Worm (Caenorhabditis elegans) whole organism, L1 larva: ENCODE data around the gene rga-1.

ENCODE experiments used
- C04F5.9 ChIP-seq: sonication (generic microtip); optimal IDR thresholded peaks from 2 replicates; lab custom pipeline; 2016; ENCODE audit warnings: missing genetic modification characterization, missing compliant biosample characterization
- C34B4.2 ChIP-seq: sonication (generic microtip); optimal IDR thresholded peaks from 2 replicates; lab custom pipeline; 2017; ENCODE audit warnings: mild to moderate bottlenecking, missing genetic modification characterization, missing compliant biosample characterization
- aha-1 ChIP-seq: fragments of 150-350 bp; optimal IDR thresholded peaks from 2 replicates; lab custom pipeline; 2014; ENCODE audit warnings: missing biosample characterization, missing genetic modification characterization
- alr-1 ChIP-seq: fragments of 200-800 bp; sonication (Bioruptor generic); optimal IDR thresholded peaks from 2 replicates; lab custom pipeline; 2018; ENCODE audit warnings: borderline replicate concordance, mild to moderate bottlenecking, missing genetic modification characterization, missing compliant biosample characterization
- ama-1 ChIP-seq: fragments of 150-350 bp; optimal IDR thresholded peaks from 2 replicates; lab custom pipeline; 2014
- blmp-1 ChIP-seq: fragments of 150-350 bp; optimal IDR thresholded peaks from 2 replicates; lab custom pipeline; 2014; ENCODE audit warnings: missing biosample characterization, missing genetic modification characterization
- ceh-90 ChIP-seq: sonication (generic microtip); optimal IDR thresholded peaks from 2 replicates; lab custom pipeline; 2016; ENCODE audit warnings: missing genetic modification characterization, missing compliant biosample characterization
- ces-1 ChIP-seq: fragments of 150-350 bp; optimal IDR thresholded peaks from 2 replicates; lab custom pipeline; 2014; ENCODE audit warnings: missing biosample characterization, missing genetic modification reagents, missing genetic modification characterization
- dpl-1 ChIP-seq, 3 experiments: fragments of 150-350 bp in 2 of 3; sonication (generic microtip) in 1 of 3; optimal IDR thresholded peaks; 2 replicates each; lab custom pipeline; 2014 to 2017; ENCODE audit warnings: missing biosample characterization in 3 of 3, missing genetic modification characterization in 3 of 3, missing genetic modification reagents in 3 of 3
- dsc-1 ChIP-seq: sonication (generic microtip); optimal IDR thresholded peaks from 2 replicates; lab custom pipeline; 2016; ENCODE audit warnings: mild to moderate bottlenecking, missing genetic modification characterization, missing compliant biosample characterization
- efl-1 ChIP-seq, 4 experiments: fragments of 150-350 bp; optimal IDR thresholded peaks in 3 of 4; peaks in 1 of 4; 1 replicate in 1 of 4; 2 replicates in 3 of 4; lab custom pipeline; 2014; ENCODE audit warnings: missing biosample characterization in 2 of 4, missing genetic modification characterization in 2 of 4, missing genetic modification reagents in 2 of 4
- egl-13 ChIP-seq: sonication (generic microtip); optimal IDR thresholded peaks from 2 replicates; lab custom pipeline; 2016; ENCODE audit warnings: missing genotype, missing genetic modification reagents, missing genetic modification characterization, missing compliant biosample characterization
- egl-27 ChIP-seq, 2 experiments: fragments of 150-350 bp in 1 of 2; sonication (generic microtip); optimal IDR thresholded peaks; 3 replicates each; lab custom pipeline; 2017 to 2018; ENCODE audit warnings: missing biosample characterization in 2 of 2, missing genetic modification characterization in 2 of 2, missing genetic modification reagents in 2 of 2
- elt-3 ChIP-seq, 6 experiments: fragments of 150-350 bp in 1 of 6; sonication (generic microtip); optimal IDR thresholded peaks; 2 replicates each; lab custom pipeline; 2017 to 2018; ENCODE audit warnings: missing biosample characterization in 6 of 6, missing genetic modification characterization in 6 of 6, inconsistent platforms in 1 of 6
- ets-5 ChIP-seq: fragments of 200-800 bp; sonication (Bioruptor generic); IDR thresholded peaks from 2 replicates; pipeline ENCODE4 v1.3.6; 2022; ENCODE audit warnings: missing genetic modification characterization, missing compliant biosample characterization
- fkh-10 ChIP-seq: sonication (generic microtip); optimal IDR thresholded peaks from 2 replicates; lab custom pipeline; 2017; ENCODE audit warnings: missing biosample characterization, missing genetic modification reagents, missing genetic modification characterization
- fkh-4 ChIP-seq: sonication (generic microtip); optimal IDR thresholded peaks from 2 replicates; lab custom pipeline; 2016; ENCODE audit warnings: missing compliant biosample characterization, missing genetic modification characterization, borderline replicate concordance
- grh-1 ChIP-seq: fragments of 200-800 bp; sonication (Bioruptor generic); IDR thresholded peaks from 2 replicates; pipeline ENCODE4 v1.3.6; 2022; ENCODE audit warnings: missing genetic modification reagents, missing genetic modification characterization, missing compliant biosample characterization
- hlh-17 ChIP-seq: fragments of 200-800 bp; sonication (Bioruptor generic); optimal IDR thresholded peaks from 2 replicates; lab custom pipeline; 2018; ENCODE audit warnings: missing genetic modification characterization, mild to moderate bottlenecking, missing compliant biosample characterization, moderate library complexity, borderline replicate concordance
- hpl-2 ChIP-seq: fragments of 150-350 bp; optimal IDR thresholded peaks from 2 replicates; lab custom pipeline; 2014; ENCODE audit warnings: missing biosample characterization, missing genetic modification reagents, missing genetic modification characterization
- irx-1 ChIP-seq: sonication (generic microtip); optimal IDR thresholded peaks from 2 replicates; lab custom pipeline; 2016; ENCODE audit warnings: missing genetic modification characterization, missing compliant biosample characterization
- isw-1 ChIP-seq: fragments of 200-800 bp; sonication (Bioruptor generic); IDR thresholded peaks from 2 replicates; pipeline ENCODE4 v1.3.6; 2022; ENCODE audit warnings: missing genetic modification characterization, missing compliant biosample characterization
- lin-15B ChIP-seq: fragments of 150-350 bp; sonication (generic microtip); optimal IDR thresholded peaks from 3 replicates; lab custom pipeline; 2014; ENCODE audit warnings: missing biosample characterization, missing genetic modification characterization
- lin-39 ChIP-seq: fragments of 150-350 bp; optimal IDR thresholded peaks from 2 replicates; lab custom pipeline; 2014; ENCODE audit warnings: missing biosample characterization, missing genetic modification reagents, missing genetic modification characterization
- lsy-2 ChIP-seq, 2 experiments: fragments of 150-350 bp; optimal IDR thresholded peaks; 2 replicates each; lab custom pipeline; 2014; ENCODE audit warnings: missing biosample characterization in 2 of 2, missing genetic modification characterization in 2 of 2
- mab-9 ChIP-seq: fragments of 200-800 bp; sonication (Bioruptor generic); IDR thresholded peaks from 2 replicates; pipeline ENCODE4 v1.3.6; 2022; ENCODE audit warnings: missing genetic modification reagents, missing genetic modification characterization, missing compliant biosample characterization
- mdl-1 ChIP-seq, 2 experiments: fragments of 150-350 bp; optimal IDR thresholded peaks; 2 replicates each; lab custom pipeline; 2014 to 2017; ENCODE audit warnings: missing biosample characterization in 2 of 2, missing genetic modification characterization in 2 of 2, inconsistent platforms in 1 of 2
- mep-1 ChIP-seq: fragments of 150-350 bp; optimal IDR thresholded peaks from 2 replicates; lab custom pipeline; 2014; ENCODE audit warnings: missing biosample characterization, missing genetic modification characterization
- nhr-12 ChIP-seq: sonication (generic microtip); optimal IDR thresholded peaks from 2 replicates; lab custom pipeline; 2017; ENCODE audit warnings: missing biosample characterization, missing genetic modification characterization
- nhr-28 ChIP-seq: fragments of 150-350 bp; optimal IDR thresholded peaks from 2 replicates; lab custom pipeline; 2014; ENCODE audit warnings: missing biosample characterization, missing genetic modification characterization
- nhr-71 ChIP-seq: sonication (generic microtip); optimal IDR thresholded peaks from 2 replicates; lab custom pipeline; 2016; ENCODE audit warnings: mild to moderate bottlenecking, missing genetic modification characterization, moderate library complexity, missing compliant biosample characterization
- nhr-76 ChIP-seq: sonication (generic microtip); optimal IDR thresholded peaks from 2 replicates; lab custom pipeline; 2017; ENCODE audit warnings: missing biosample characterization, missing genetic modification characterization
- nhr-84 ChIP-seq: sonication (generic microtip); optimal IDR thresholded peaks from 2 replicates; lab custom pipeline; 2017; ENCODE audit warnings: missing biosample characterization, missing genetic modification characterization
- nhr-85 ChIP-seq: sonication (generic microtip); peaks from one replicate; lab custom pipeline; 2016; ENCODE audit warnings: missing genetic modification characterization, inconsistent platforms, missing compliant biosample characterization
- pag-3 ChIP-seq: sonication (generic microtip); optimal IDR thresholded peaks from 2 replicates; lab custom pipeline; 2017; ENCODE audit warnings: missing genetic modification characterization, mild to moderate bottlenecking, missing compliant biosample characterization, antibody characterized with exemption, borderline replicate concordance; ENCODE audit not compliant: insufficient read depth
- pax-3 ChIP-seq: fragments of 200-800 bp; sonication (Bioruptor generic); optimal IDR thresholded peaks from 2 replicates; lab custom pipeline; 2018; ENCODE audit warnings: mild to moderate bottlenecking, missing genetic modification characterization, moderate library complexity, missing compliant biosample characterization
- pqm-1 ChIP-seq: sonication (generic microtip); optimal IDR thresholded peaks from 3 replicates; lab custom pipeline; 2017; ENCODE audit warnings: missing biosample characterization, missing genetic modification characterization
- skn-1 ChIP-seq: fragments of 150-350 bp; optimal IDR thresholded peaks from 2 replicates; lab custom pipeline; 2014; ENCODE audit warnings: missing biosample characterization, missing genetic modification characterization
- snu-23 ChIP-seq: sonication (generic microtip); optimal IDR thresholded peaks from 2 replicates; lab custom pipeline; 2016; ENCODE audit warnings: missing genetic modification characterization, missing compliant biosample characterization
- sox-4 ChIP-seq: sonication (generic microtip); optimal IDR thresholded peaks from 2 replicates; lab custom pipeline; 2016; ENCODE audit warnings: missing genetic modification characterization, missing compliant biosample characterization
- sptf-1 ChIP-seq: fragments of 150-350 bp; optimal IDR thresholded peaks from 2 replicates; lab custom pipeline; 2014; ENCODE audit warnings: missing biosample characterization, missing genetic modification characterization
- sup-37 ChIP-seq: fragments of 200-800 bp; sonication (Bioruptor generic); optimal IDR thresholded peaks from 2 replicates; lab custom pipeline; 2018; ENCODE audit warnings: mild to moderate bottlenecking, missing genetic modification characterization, missing compliant biosample characterization
- swsn-7 ChIP-seq: sonication (generic microtip); optimal IDR thresholded peaks from 2 replicates; lab custom pipeline; 2016; ENCODE audit warnings: missing genetic modification characterization, missing compliant biosample characterization
- tbx-2 ChIP-seq: sonication (generic microtip); optimal IDR thresholded peaks from 2 replicates; lab custom pipeline; 2016; ENCODE audit warnings: missing genetic modification characterization, missing compliant biosample characterization
- tlp-1 ChIP-seq: fragments of 150-350 bp; optimal IDR thresholded peaks from 2 replicates; lab custom pipeline; 2014; ENCODE audit warnings: missing biosample characterization, missing genetic modification characterization
- unc-130 ChIP-seq: fragments of 150-350 bp; optimal IDR thresholded peaks from 2 replicates; lab custom pipeline; 2017; ENCODE audit warnings: missing biosample characterization, missing genetic modification characterization, inconsistent platforms
- unc-30 ChIP-seq: sonication (generic microtip); optimal IDR thresholded peaks from 2 replicates; lab custom pipeline; 2017; ENCODE audit warnings: missing biosample characterization, missing genetic modification characterization
- unc-62 ChIP-seq: fragments of 150-350 bp; optimal IDR thresholded peaks from 2 replicates; lab custom pipeline; 2014; ENCODE audit warnings: missing biosample characterization, missing genetic modification reagents, missing genetic modification characterization
- unc-86 ChIP-seq: sonication (generic microtip); optimal IDR thresholded peaks from 2 replicates; lab custom pipeline; 2016; ENCODE audit warnings: missing genetic modification characterization, missing compliant biosample characterization
- unc-98 ChIP-seq: fragments of 200-800 bp; sonication (Bioruptor generic); IDR thresholded peaks from 2 replicates; pipeline ENCODE4 v1.3.6; 2022; ENCODE audit warnings: missing genetic modification characterization, missing compliant biosample characterization
- ztf-11 ChIP-seq, 2 experiments: sonication (generic microtip); optimal IDR thresholded peaks; 2 replicates each; lab custom pipeline; 2016 to 2017; ENCODE audit warnings: missing genetic modification characterization in 2 of 2, missing biosample characterization in 1 of 2, missing compliant biosample characterization in 1 of 2
- ztf-4 ChIP-seq: fragments of 150-350 bp; optimal IDR thresholded peaks from 2 replicates; lab custom pipeline; 2014; ENCODE audit warnings: missing biosample characterization, missing genetic modification characterization

Gene rga-1

DNA sequence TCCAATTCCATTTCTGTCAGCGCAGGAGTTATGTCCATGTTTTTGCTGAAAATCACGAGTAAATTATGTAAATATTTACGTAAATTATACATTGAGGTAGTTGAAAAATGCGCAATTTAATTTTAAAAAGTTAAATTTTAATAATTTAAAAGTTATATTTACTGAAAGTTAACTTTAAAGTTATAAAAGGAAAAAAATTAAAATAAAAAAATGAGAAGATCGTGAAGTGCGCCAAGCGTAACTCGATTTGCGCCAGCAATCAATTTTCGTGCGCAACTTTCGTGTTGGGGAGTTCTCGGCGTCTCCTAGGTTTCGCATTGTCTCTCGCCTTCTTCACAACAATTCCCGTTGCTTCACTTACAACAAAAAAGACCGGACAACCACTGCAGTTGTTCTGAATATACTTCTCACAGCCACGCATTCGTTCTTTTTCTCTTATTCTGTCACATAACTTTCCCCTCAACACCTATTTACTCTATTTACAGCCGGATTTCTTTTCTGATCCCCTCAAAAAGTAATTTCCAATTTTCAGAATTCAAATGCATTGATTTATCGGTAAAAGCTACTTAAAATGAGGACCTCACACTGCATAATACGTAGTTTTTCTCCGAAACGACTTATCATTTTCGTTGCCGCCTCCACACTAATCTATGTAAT, 9.0 kb downstream of the rga-1 start, which contains the start of the genes metl-1 and W02B12.11:
metl-1 (minus strand) TSS at position 51 of the 657 bp plus-strand sequence.
W02B12.11 (plus strand) TSS at position 337 of the 657 bp plus-strand sequence.
- TF ChIP-seq dsc-1 (tag; lab: Kevin White, UChicago) = peak; percentile 90
- peak; percentile 5 for TF ChIP-seq ceh-90 (tag; lab: Kevin White, UChicago)
- TF ChIP-seq egl-13 = peak; percentile 58
- no peak for TF ChIP-seq nhr-84 (tag; lab: Kevin White, UChicago)
- TF ChIP-seq nhr-12 = no peak
- peak; percentile 69 for TF ChIP-seq lin-15B (tag; lab: Kevin White, UChicago)
- peak; percentile 89 for TF ChIP-seq grh-1 (GFP tag; lab: Robert Waterston, UW)
- TF ChIP-seq sptf-1 (tag; lab: Kevin White, UChicago) = no peak
- no peak for TF ChIP-seq ama-1 (lab: Kevin White, UChicago)
- TF ChIP-seq unc-130 (tag; lab: Kevin White, UChicago) = peak; percentile 80
- TF ChIP-seq nhr-28 = no peak
- peak; percentile 80 for TF ChIP-seq ztf-4 (tag; lab: Kevin White, UChicago)
- peak; percentile 74 for TF ChIP-seq aha-1 (tag; lab: Kevin White, UChicago)
- peak; percentile 80 to 85 for TF ChIP-seq efl-1 (optimal IDR thresholded peaks at IDR 0.05; lab: Kevin White, UChicago)
- peak; percentile 79 to 98 for TF ChIP-seq efl-1 (GFP tag; optimal IDR thresholded peaks at IDR 0.05 in 1 of 2; lab: Kevin White, UChicago)
- peak; percentile 9 for TF ChIP-seq sup-37 (GFP tag; lab: Kevin White, UChicago)
- peak; percentile 74 to 81 (median 81) for TF ChIP-seq dpl-1 (GFP tag; optimal IDR thresholded peaks at IDR 0.05; lab: Kevin White, UChicago)
- TF ChIP-seq fkh-10 (GFP tag; lab: Kevin White, UChicago) = peak; percentile 51
- TF ChIP-seq skn-1 (tag; lab: Kevin White, UChicago) = peak; percentile 72
- TF ChIP-seq tbx-2 (tag; lab: Kevin White, UChicago) = peak; percentile 88
- peak; percentile 92 for TF ChIP-seq nhr-71 (tag; lab: Kevin White, UChicago)
- TF ChIP-seq snu-23 (GFP tag; lab: Kevin White, UChicago) = peak; percentile 91
- TF ChIP-seq lin-39 = peak; percentile 88
- TF ChIP-seq blmp-1 = peak; percentile 66
- TF ChIP-seq unc-30 (tag; lab: Kevin White, UChicago) = no peak
- TF ChIP-seq hpl-2 (GFP tag; lab: Kevin White, UChicago) = peak; percentile 4
- peak; percentile 82 for TF ChIP-seq isw-1 (GFP tag; lab: Robert Waterston, UW)
- no peak for TF ChIP-seq unc-98 (GFP tag; lab: Robert Waterston, UW)
- TF ChIP-seq unc-62 (GFP tag; lab: Kevin White, UChicago) = no peak
- TF ChIP-seq C04F5.9 (tag; lab: Kevin White, UChicago) = peak; percentile 69
- TF ChIP-seq lsy-2 (tag; optimal IDR thresholded peaks at IDR 0.05; lab: Kevin White, UChicago) = peak; percentile 90 to 94
- TF ChIP-seq pax-3 (tag; lab: Kevin White, UChicago) = peak; percentile 52
- peak in 1 of 2 experiments; percentile 55 for TF ChIP-seq ztf-11 (tag; optimal IDR thresholded peaks at IDR 0.05; lab: Kevin White, UChicago)
- peak; percentile 78 for TF ChIP-seq mab-9 (GFP tag; lab: Robert Waterston, UW)
- peak; percentile 46 for TF ChIP-seq fkh-4 (tag; lab: Kevin White, UChicago)
- peak; percentile 90 for TF ChIP-seq swsn-7 (tag; lab: Kevin White, UChicago)
- TF ChIP-seq pag-3 = no peak
- peak in 1 of 2 experiments; percentile 62 for TF ChIP-seq mdl-1 (tag; optimal IDR thresholded peaks at IDR 0.05; lab: Kevin White, UChicago)
- TF ChIP-seq egl-27 (tag; optimal IDR thresholded peaks at IDR 0.05; lab: Kevin White, UChicago) = no peak
- peak; percentile 34 for TF ChIP-seq sox-4 (tag; lab: Kevin White, UChicago)
- TF ChIP-seq unc-86 (tag; lab: Kevin White, UChicago) = peak; percentile 82
- TF ChIP-seq nhr-76 = no peak
- TF ChIP-seq nhr-85 = peak; percentile 91
- TF ChIP-seq C34B4.2 (tag; lab: Kevin White, UChicago) = no peak
- no peak for TF ChIP-seq ces-1 (GFP tag; lab: Kevin White, UChicago)
- TF ChIP-seq pqm-1 (tag; lab: Kevin White, UChicago) = no peak
- TF ChIP-seq ets-5 (GFP tag; lab: Robert Waterston, UW) = no peak
- TF ChIP-seq tlp-1 = no peak
- peak in 3 of 6 experiments; percentile 19 to 84 (median 72) for TF ChIP-seq elt-3 (tag; optimal IDR thresholded peaks at IDR 0.05; lab: Kevin White, UChicago)
- TF ChIP-seq hlh-17 (GFP tag; lab: Kevin White, UChicago) = no peak
- TF ChIP-seq mep-1 (tag; lab: Kevin White, UChicago) = peak; percentile 96
- TF ChIP-seq alr-1 (tag; lab: Kevin White, UChicago) = no peak
- TF ChIP-seq irx-1 = peak; percentile 74
